Worm (Caenorhabditis elegans) whole organism, early embryonic: Measurements from ENCODE around the gene unc-41.

ENCODE experiments used
- ets-7 ChIP-seq: sonication (generic microtip); optimal IDR thresholded peaks from 2 replicates; lab custom pipeline; 2016; ENCODE audit warnings: missing genotype, missing genetic modification characterization, missing compliant biosample characterization
- tbx-11 ChIP-seq: fragments of 200-800 bp; sonication (Bioruptor generic); IDR thresholded peaks from 2 replicates; pipeline ENCODE4 v1.3.6; 2022; ENCODE audit warnings: missing genetic modification characterization, missing compliant biosample characterization

DNA sequence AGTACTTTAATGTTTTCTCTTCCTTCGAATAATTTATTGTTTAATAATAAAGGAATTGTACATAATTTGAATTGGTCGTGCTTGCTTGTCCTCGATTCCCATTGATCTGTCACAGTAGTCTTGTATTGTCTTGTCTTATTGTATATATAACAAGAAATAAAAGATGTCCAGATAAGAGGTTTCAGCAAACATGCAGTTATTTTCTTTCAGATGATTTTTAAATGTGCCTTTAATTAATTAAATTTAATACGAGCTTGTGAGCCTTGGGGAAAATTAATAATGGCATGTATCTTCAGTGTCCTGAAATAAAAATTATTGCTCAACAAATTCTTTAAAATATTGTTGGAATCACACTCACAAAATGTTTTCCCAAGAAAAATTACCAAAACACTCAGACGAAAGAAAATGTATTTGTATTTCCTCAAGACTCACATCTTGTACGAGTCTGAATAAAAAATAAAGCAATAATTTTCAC lies 47.1 kb upstream of the unc-41 start:
- no peak for TF ChIP-seq tbx-11 (GFP tag; lab: Robert Waterston, UW)
- no peak for TF ChIP-seq ets-7 (tag; lab: Kevin White, UChicago)
